Fruit fly (Drosophila melanogaster): ENCODE data around the gene CG9018.
A peak's percentile ranks its signal among the peaks of the same experiment; 100 is the strongest.

DNA sequence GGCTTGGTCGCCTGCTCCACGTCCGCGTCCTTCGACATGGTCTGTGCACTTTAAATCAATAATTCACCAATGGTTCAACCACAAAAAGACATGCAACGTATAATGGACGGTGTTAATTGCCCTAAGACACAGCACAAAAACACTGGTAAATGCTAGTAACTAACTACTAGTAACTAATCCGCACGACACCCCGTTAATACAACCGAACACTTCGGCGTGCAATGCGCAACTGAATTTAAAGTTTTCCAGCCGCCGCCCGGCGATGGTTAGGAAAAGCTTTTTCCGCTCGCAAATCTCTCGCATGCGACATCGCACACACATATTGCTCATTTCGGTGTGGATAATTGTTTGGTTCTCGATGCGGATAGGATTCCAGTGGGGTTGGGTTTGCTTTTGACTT lies 18.9 kb upstream of the CG9018 start:
- TF ChIP-seq CG4496 (GFP tag; IDR thresholded peaks at IDR 0.05) = no peak
- no peak for TF ChIP-seq EcR (GFP tag; optimal IDR thresholded peaks at IDR 0.05)
- TF ChIP-seq CG13204 (GFP tag; optimal IDR thresholded peaks at IDR 0.05) = no peak
- no peak for TF ChIP-seq CG17806 (tag; optimal IDR thresholded peaks at IDR 0.05)
- TF ChIP-seq Ets98B (GFP tag; IDR thresholded peaks at IDR 0.05) = peak; percentile 29
- TF ChIP-seq gl (tag; optimal IDR thresholded peaks at IDR 0.05) = no peak
- TF ChIP-seq CG14655 (GFP tag; optimal IDR thresholded peaks at IDR 0.05) = no peak
- TF ChIP-seq CG8159 (tag; optimal IDR thresholded peaks at IDR 0.05) = no peak
